Fruit fly (Drosophila melanogaster) whole organism, wandering third instar larva: ENCODE data around the gene CG12010.

Experiments
- Abd-B ChIP-seq: fragments of >200 bp; optimal IDR thresholded peaks from 2 replicates; lab custom pipeline; 2017; ENCODE audit warnings: missing biosample characterization, missing genetic modification characterization
- CG32264 ChIP-seq: fragments of 200-800 bp; sonication (Bioruptor generic); optimal IDR thresholded peaks from 2 replicates; lab custom pipeline; 2016; ENCODE audit warnings: missing biosample characterization, missing genetic modification characterization
- CG9705 ChIP-seq: fragments of 200-800 bp; sonication (Bioruptor generic); optimal IDR thresholded peaks from 2 replicates; lab custom pipeline; 2018; ENCODE audit warnings: missing biosample characterization, mild to moderate bottlenecking, missing genetic modification characterization
- CrebA ChIP-seq: fragments of 200-800 bp; sonication (Bioruptor generic); optimal IDR thresholded peaks from 2 replicates; lab custom pipeline; 2016; ENCODE audit warnings: missing biosample characterization, mild to moderate bottlenecking, missing genetic modification characterization, borderline replicate concordance
- Dfd ChIP-seq: fragments of >200 bp; optimal IDR thresholded peaks from 2 replicates; lab custom pipeline; 2017; ENCODE audit warnings: missing biosample characterization, missing genetic modification characterization
- Dif ChIP-seq: fragments of 200-275, 200-300 bp; sonication (Bioruptor generic); optimal IDR thresholded peaks from 2 replicates; lab custom pipeline; 2018; ENCODE audit warnings: missing biosample characterization, missing genetic modification characterization; ENCODE audit not compliant: partially characterized antibody
- GATAd ChIP-seq: sonication (Bioruptor generic); optimal IDR thresholded peaks from 2 replicates; lab custom pipeline; 2016; ENCODE audit warnings: missing biosample characterization, missing genetic modification characterization
- HLH106 ChIP-seq: fragments of 200-800 bp; optimal IDR thresholded peaks from 3 replicates; lab custom pipeline; 2019; ENCODE audit warnings: missing biosample characterization, mild to moderate bottlenecking, missing genetic modification characterization, moderate library complexity
- Hnf4 ChIP-seq: fragments of 200-800 bp; sonication (Bioruptor generic); optimal IDR thresholded peaks from 2 replicates; lab custom pipeline; 2016; ENCODE audit warnings: missing biosample characterization, mild to moderate bottlenecking, missing genetic modification characterization
- Hr78 ChIP-seq: fragments of >200 bp; optimal IDR thresholded peaks from 2 replicates; lab custom pipeline; 2017; ENCODE audit warnings: missing biosample characterization, missing genetic modification characterization
- Hr83 ChIP-seq: fragments of 200-300 bp; sonication (Bioruptor generic); optimal IDR thresholded peaks from 2 replicates; lab custom pipeline; 2016; ENCODE audit warnings: missing biosample characterization, mild to moderate bottlenecking, missing genetic modification characterization, moderate library complexity; ENCODE audit not compliant: poor library complexity, severe bottlenecking
- Jra ChIP-seq: sonication (Bioruptor generic); optimal IDR thresholded peaks from 2 replicates; lab custom pipeline; 2016; ENCODE audit warnings: missing biosample characterization, missing genetic modification characterization
- Mio ChIP-seq: sonication (Bioruptor generic); optimal IDR thresholded peaks from 2 replicates; lab custom pipeline; 2016; ENCODE audit warnings: missing biosample characterization, missing genetic modification characterization
- Myc ChIP-seq: fragments of >200 bp; optimal IDR thresholded peaks from 2 replicates; lab custom pipeline; 2017
- N ChIP-seq: fragments of >200 bp; optimal IDR thresholded peaks from 2 replicates; lab custom pipeline; 2018; ENCODE audit warnings: missing biosample characterization, missing external identifiers, missing genetic modification characterization
- OdsH ChIP-seq: fragments of 200-800 bp; sonication (Bioruptor generic); optimal IDR thresholded peaks from 2 replicates; lab custom pipeline; 2016; ENCODE audit warnings: missing biosample characterization, mild to moderate bottlenecking, missing genetic modification characterization
- Rel ChIP-seq, 2 experiments: fragments of 200-800 bp; sonication (Bioruptor generic) in 1 of 2; optimal IDR thresholded peaks; 2 replicates in 1 of 2; 3 replicates in 1 of 2; lab custom pipeline; 2016 to 2019; ENCODE audit warnings: mild to moderate bottlenecking in 2 of 2, missing biosample characterization in 2 of 2, missing genetic modification characterization in 2 of 2, moderate library complexity in 1 of 2
- Sp1 ChIP-seq: fragments of 200-800 bp; sonication (Bioruptor generic); optimal IDR thresholded peaks from 3 replicates; lab custom pipeline; 2019; ENCODE audit warnings: missing biosample characterization, mild to moderate bottlenecking, missing genetic modification characterization, moderate library complexity
- Vsx2 ChIP-seq: fragments of 200-300, 225-300 bp; sonication (Bioruptor generic); optimal IDR thresholded peaks from 2 replicates; lab custom pipeline; 2018; ENCODE audit warnings: missing biosample characterization, missing genetic modification characterization; ENCODE audit not compliant: partially characterized antibody
- br ChIP-seq: fragments of 200-800 bp; sonication (Bioruptor generic); optimal IDR thresholded peaks from 2 replicates; lab custom pipeline; 2016; ENCODE audit warnings: missing biosample characterization, missing genetic modification characterization
- brk ChIP-seq: fragments of 200-800 bp; sonication (Bioruptor generic); optimal IDR thresholded peaks from 2 replicates; lab custom pipeline; 2016; ENCODE audit warnings: missing biosample characterization, mild to moderate bottlenecking, missing genetic modification characterization
- dl ChIP-seq, 2 experiments: fragments of 175-275, 200-275 bp in 1 of 2; fragments of 200-275 bp in 1 of 2; sonication (Bioruptor generic); optimal IDR thresholded peaks; lab custom pipeline; 2018; ENCODE audit warnings: mild to moderate bottlenecking in 2 of 2, missing biosample characterization in 2 of 2, missing genetic modification characterization in 2 of 2, moderate library complexity in 2 of 2; ENCODE audit not compliant: partially characterized antibody in 2 of 2, insufficient read depth in 1 of 2
- dmrt93B ChIP-seq: fragments of 200-800 bp; sonication (Bioruptor generic); optimal IDR thresholded peaks from 2 replicates; lab custom pipeline; 2018; ENCODE audit warnings: missing biosample characterization, mild to moderate bottlenecking, missing genetic modification characterization
- dsf ChIP-seq: sonication (Bioruptor generic); optimal IDR thresholded peaks from 2 replicates; lab custom pipeline; 2016; ENCODE audit warnings: missing biosample characterization, missing genetic modification characterization, borderline replicate concordance
- ey ChIP-seq: fragments of 200-800 bp; sonication (Bioruptor generic); optimal IDR thresholded peaks from 2 replicates; lab custom pipeline; 2016; ENCODE audit warnings: missing biosample characterization, missing genetic modification characterization
- foxo ChIP-seq, 2 experiments: fragments of 200-800 bp; sonication (Bioruptor generic); optimal IDR thresholded peaks; 2 replicates in 1 of 2; 3 replicates in 1 of 2; lab custom pipeline; 2016 to 2017; ENCODE audit warnings: missing biosample characterization in 2 of 2, missing genetic modification characterization in 2 of 2
- fru ChIP-seq: fragments of 200-800 bp; sonication (Bioruptor generic); optimal IDR thresholded peaks from 3 replicates; lab custom pipeline; 2016; ENCODE audit warnings: missing biosample characterization, mild to moderate bottlenecking, missing genetic modification characterization
- h ChIP-seq: fragments of 200-800 bp; sonication (Bioruptor generic); optimal IDR thresholded peaks from 3 replicates; lab custom pipeline; 2016; ENCODE audit warnings: missing biosample characterization, mild to moderate bottlenecking, missing genetic modification characterization
- jim ChIP-seq: fragments of 175-275, 200-325 bp; sonication (Bioruptor generic); optimal IDR thresholded peaks from 2 replicates; lab custom pipeline; 2016; ENCODE audit warnings: missing biosample characterization, mild to moderate bottlenecking, missing genetic modification characterization
- lola ChIP-seq: fragments of >200 bp; optimal IDR thresholded peaks from 2 replicates; lab custom pipeline; 2017; ENCODE audit warnings: missing biosample characterization, missing genetic modification characterization
- pan ChIP-seq: fragments of >200 bp; optimal IDR thresholded peaks from 2 replicates; lab custom pipeline; 2017
- psq ChIP-seq: fragments of 200-800 bp; sonication (Bioruptor generic); optimal IDR thresholded peaks from 3 replicates; lab custom pipeline; 2017; ENCODE audit warnings: missing biosample characterization, mild to moderate bottlenecking, missing genetic modification characterization, moderate library complexity
- rgr ChIP-seq: fragments of 200-800 bp; sonication (Bioruptor generic); optimal IDR thresholded peaks from 3 replicates; lab custom pipeline; 2016; ENCODE audit warnings: missing biosample characterization, mild to moderate bottlenecking, missing genetic modification characterization
- sage ChIP-seq: fragments of 200-800 bp; sonication (Bioruptor generic); optimal IDR thresholded peaks from 2 replicates; lab custom pipeline; 2016; ENCODE audit warnings: missing biosample characterization, mild to moderate bottlenecking, missing genetic modification characterization
- sv ChIP-seq: fragments of 200-800 bp; sonication (Bioruptor generic); optimal IDR thresholded peaks from 3 replicates; lab custom pipeline; 2016; ENCODE audit warnings: missing biosample characterization, missing genetic modification characterization
- tai ChIP-seq: sonication (Bioruptor generic); optimal IDR thresholded peaks from 2 replicates; lab custom pipeline; 2016; ENCODE audit warnings: missing biosample characterization, missing genetic modification characterization
- usp ChIP-seq: fragments of >200 bp; optimal IDR thresholded peaks from 2 replicates; lab custom pipeline; 2017; ENCODE audit warnings: missing biosample characterization, missing genetic modification characterization
- woc ChIP-seq: sonication (Bioruptor generic); optimal IDR thresholded peaks from 2 replicates; lab custom pipeline; 2016; ENCODE audit warnings: missing biosample characterization, mild to moderate bottlenecking, missing genetic modification characterization

CG12010 gene

dm6 chr3L:3385437-3385802 is 11.3 kb downstream of the CG12010 start:
- TF ChIP-seq Myc (no peak), Dfd (GFP tag; lab: Kevin White, UChicago) (no peak), Rel (GFP tag; optimal IDR thresholded peaks at IDR 0.05; lab: Kevin White, UChicago) (no peak), Rel (tag; optimal IDR thresholded peaks at IDR 0.05; lab: Kevin White, UChicago) (peak; percentile 83), sage (GFP tag; lab: Kevin White, UChicago) (no peak), brk (GFP tag; lab: Kevin White, UChicago) (no peak), CrebA (GFP tag; lab: Kevin White, UChicago) (no peak)

dm6 chr3L:3386730-3387129 is 12.6 kb downstream of the CG12010 start:
- TF ChIP-seq sv (GFP tag; lab: Kevin White, UChicago) = no peak
- no peak for TF ChIP-seq Dif (GFP tag; lab: Kevin White, UChicago)

- TF ChIP-seq usp (GFP tag; lab: Kevin White, UChicago) = no peak
- no peak for TF ChIP-seq pan (lab: Kevin White, UChicago)
- TF ChIP-seq CG32264 (GFP tag; lab: Kevin White, UChicago) = no peak
- TF ChIP-seq GATAd (GFP tag; lab: Kevin White, UChicago) = no peak
- no peak for TF ChIP-seq ey (GFP tag; lab: Kevin White, UChicago)
- TF ChIP-seq rgr (GFP tag; lab: Kevin White, UChicago) = no peak
- no peak for TF ChIP-seq dmrt93B (GFP tag; lab: Kevin White, UChicago)
- no peak for TF ChIP-seq dsf (GFP tag; lab: Kevin White, UChicago)
- TF ChIP-seq Dfd (GFP tag; lab: Kevin White, UChicago) = no peak
- no peak for TF ChIP-seq jim (GFP tag; lab: Kevin White, UChicago)
- TF ChIP-seq woc (GFP tag; lab: Kevin White, UChicago) = no peak
Observed at dm6 chr3L:3387619-3388018, 13.5 kb downstream of the CG12010 start.

- no peak for TF ChIP-seq usp (GFP tag; lab: Kevin White, UChicago)
- TF ChIP-seq h = peak; percentile 93
- peak; percentile 66 for TF ChIP-seq woc (GFP tag; lab: Kevin White, UChicago)
- TF ChIP-seq rgr (GFP tag; lab: Kevin White, UChicago) = peak; percentile 77
- peak; percentile 85 for TF ChIP-seq CG32264 (GFP tag; lab: Kevin White, UChicago)
- no peak for TF ChIP-seq Vsx2 (GFP tag; lab: Kevin White, UChicago)
- TF ChIP-seq brk (GFP tag; lab: Kevin White, UChicago) = peak; percentile 55
- TF ChIP-seq lola (GFP tag; lab: Kevin White, UChicago) = no peak
- TF ChIP-seq pan (lab: Kevin White, UChicago) = no peak
- TF ChIP-seq Abd-B (GFP tag; lab: Kevin White, UChicago) = no peak
- peak; percentile 84 for TF ChIP-seq ey (GFP tag; lab: Kevin White, UChicago)
- TF ChIP-seq sv (GFP tag; lab: Kevin White, UChicago) = no peak
- TF ChIP-seq CrebA (GFP tag; lab: Kevin White, UChicago) = peak; percentile 60
- peak; percentile 29 for TF ChIP-seq CG9705 (GFP tag; lab: Kevin White, UChicago)
- TF ChIP-seq Dfd (GFP tag; lab: Kevin White, UChicago) = no peak
- no peak for TF ChIP-seq GATAd (GFP tag; lab: Kevin White, UChicago)
- TF ChIP-seq psq = peak; percentile 62
- TF ChIP-seq Mio = no peak
- TF ChIP-seq Myc = no peak
- TF ChIP-seq jim (GFP tag; lab: Kevin White, UChicago) = no peak
- peak; percentile 48 for TF ChIP-seq Jra (GFP tag; lab: Kevin White, UChicago)
- TF ChIP-seq Rel (GFP tag; optimal IDR thresholded peaks at IDR 0.05; lab: Kevin White, UChicago) = peak; percentile 8
- TF ChIP-seq Rel (tag; optimal IDR thresholded peaks at IDR 0.05; lab: Kevin White, UChicago) = peak; percentile 6
- TF ChIP-seq HLH106 (tag; lab: Kevin White, UChicago) = peak; percentile 86
- TF ChIP-seq Hr83 = no peak
- TF ChIP-seq Dif (GFP tag; lab: Kevin White, UChicago) = peak; percentile 45
- TF ChIP-seq tai (GFP tag; lab: Kevin White, UChicago) = peak; percentile 71
- peak; percentile 71 for TF ChIP-seq Sp1 (GFP tag; lab: Kevin White, UChicago)
- TF ChIP-seq Hr78 (GFP tag; lab: Kevin White, UChicago) = no peak
- TF ChIP-seq br = peak; percentile 82
- peak; percentile 88 for TF ChIP-seq fru (GFP tag; lab: Kevin White, UChicago)
- TF ChIP-seq dl (GFP tag; optimal IDR thresholded peaks at IDR 0.05; lab: Kevin White, UChicago; ENCODE audit: insufficient read depth in 1 of 2, partially characterized antibody in 2 of 2) = no peak
- TF ChIP-seq OdsH (GFP tag; lab: Kevin White, UChicago) = peak; percentile 64
- TF ChIP-seq dsf (GFP tag; lab: Kevin White, UChicago) = no peak
- TF ChIP-seq foxo (GFP tag; optimal IDR thresholded peaks at IDR 0.05; lab: Kevin White, UChicago) = peak in 1 of 2 experiments; percentile 89
- peak; percentile 86 for TF ChIP-seq Hnf4
- peak; percentile 81 for TF ChIP-seq dmrt93B (GFP tag; lab: Kevin White, UChicago)
- no peak for TF ChIP-seq N (GFP tag; lab: Kevin White, UChicago)
- TF ChIP-seq sage (GFP tag; lab: Kevin White, UChicago) = peak; percentile 70
Observed at dm6 chr3L:3388708-3389665, 14.9 kb downstream of the CG12010 start.
